Worm (Caenorhabditis elegans): ENCODE results near the gene acr-25.

The acr-25 gene

DNA sequence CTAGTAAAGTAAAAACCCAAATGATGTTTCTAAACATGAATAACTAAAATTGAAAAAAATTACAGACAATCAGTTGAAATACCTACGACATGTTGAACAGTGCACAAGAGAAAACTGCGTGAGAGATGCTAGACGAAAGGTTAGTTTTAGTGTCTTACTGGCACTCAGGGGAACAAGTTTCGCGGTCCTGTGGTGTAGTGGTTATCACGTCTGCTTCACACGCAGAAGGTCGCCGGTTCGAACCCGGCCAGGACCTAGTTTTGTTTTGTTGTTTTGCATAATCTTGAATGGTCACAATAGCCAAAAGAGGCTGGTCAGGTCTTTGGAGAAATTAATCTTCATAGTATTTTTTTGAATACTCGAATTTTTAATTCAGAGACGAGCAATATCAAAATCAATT, 16.9 kb downstream of the acr-25 start (continued):
- TF ChIP-seq dve-1 (tag; optimal IDR thresholded peaks at IDR 0.05; ENCODE audit: insufficient read depth) (peak; percentile 52), F10B5.3 (tag; optimal IDR thresholded peaks at IDR 0.05) (no peak), pqm-1 (tag; optimal IDR thresholded peaks at IDR 0.05) (no peak), vab-7 (GFP tag; IDR thresholded peaks at IDR 0.05) (no peak; the same call in 1 of the 2 replicates), rbr-2 (tag; optimal IDR thresholded peaks at IDR 0.05) (peak; percentile 55), attf-4 (tag; optimal IDR thresholded peaks at IDR 0.05) (no peak), R02D3.7 (tag; optimal IDR thresholded peaks at IDR 0.05) (no peak), dmd-6 (GFP tag; IDR thresholded peaks at IDR 0.05) (peak; percentile 55), ceh-28 (tag; optimal IDR thresholded peaks at IDR 0.05) (no peak), tra-1 (GFP tag; IDR thresholded peaks at IDR 0.05) (peak; percentile 69; the same call in 1 of the 2 replicates), saeg-2 (GFP tag; IDR thresholded peaks at IDR 0.05) (no peak), ztf-11 (tag; optimal IDR thresholded peaks at IDR 0.05) (no peak), hif-1 (tag; optimal IDR thresholded peaks at IDR 0.05) (peak in 1 of 2 experiments; percentile 12)

DNA sequence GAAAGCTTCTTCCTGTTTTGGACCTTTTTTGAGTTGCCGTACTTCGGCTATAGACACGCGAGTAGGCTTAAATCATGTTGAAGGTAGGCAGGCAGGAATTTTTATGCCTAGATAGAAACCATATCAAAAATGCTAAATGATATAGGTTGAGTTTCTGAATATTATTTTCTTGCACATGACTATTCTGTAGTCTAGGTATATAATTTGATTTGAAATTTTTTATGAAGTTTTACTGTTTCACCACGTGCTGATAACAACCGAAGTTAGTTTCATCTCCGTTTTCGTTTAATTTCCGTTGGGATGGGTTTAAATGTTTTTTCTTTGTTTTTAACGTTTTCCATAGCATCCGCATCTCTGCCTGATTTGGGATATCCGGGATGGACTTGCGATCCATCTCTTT, 22.9 kb downstream of the acr-25 start, which contains the start of gene Y73B6BL.37:
Gene Y73B6BL.37, plus strand, starts transcription at position 301 of the 400 bp plus-strand sequence.
- no peak for TF ChIP-seq lin-29 (GFP tag; IDR thresholded peaks at IDR 0.05)
- TF ChIP-seq mdt-29 (GFP tag; IDR thresholded peaks at IDR 0.05): no peak
- TF ChIP-seq hlh-11 (tag; optimal IDR thresholded peaks at IDR 0.05): no peak
- no peak for TF ChIP-seq mxl-2 (GFP tag; conservative IDR thresholded peaks at IDR 0.05)
- TF ChIP-seq php-3 (GFP tag; IDR thresholded peaks at IDR 0.05): no peak
- no peak for TF ChIP-seq egl-43 (GFP tag; IDR thresholded peaks at IDR 0.05)
- TF ChIP-seq Y48G9A.11 (GFP tag; IDR thresholded peaks at IDR 0.05): no peak

DNA sequence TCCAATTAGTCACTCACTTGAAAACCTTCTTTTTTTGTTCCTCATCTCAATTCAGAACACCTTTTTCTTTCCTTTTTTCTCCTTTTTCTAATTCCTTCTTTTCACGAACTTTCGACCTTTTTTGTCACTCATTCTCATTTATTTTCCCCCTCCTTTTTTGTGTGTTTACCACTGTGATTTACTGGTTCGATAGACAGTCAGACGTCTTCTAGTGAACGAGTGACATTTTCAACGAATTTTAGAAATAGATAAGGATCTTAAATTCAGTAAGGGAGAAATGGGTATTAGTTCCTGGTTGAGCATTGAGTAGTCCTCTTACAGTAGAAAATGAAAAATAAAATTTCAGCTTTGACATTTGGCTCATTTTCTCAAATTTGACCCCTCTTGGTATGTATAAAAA, 27.8 kb downstream of the acr-25 start:
- TF ChIP-seq nhr-6 (tag; optimal IDR thresholded peaks at IDR 0.05) (no peak), R02D3.7 (tag; optimal IDR thresholded peaks at IDR 0.05) (no peak), aha-1 (tag) (no peak), D1046.2 (GFP tag; IDR thresholded peaks at IDR 0.05) (no peak)

DNA sequence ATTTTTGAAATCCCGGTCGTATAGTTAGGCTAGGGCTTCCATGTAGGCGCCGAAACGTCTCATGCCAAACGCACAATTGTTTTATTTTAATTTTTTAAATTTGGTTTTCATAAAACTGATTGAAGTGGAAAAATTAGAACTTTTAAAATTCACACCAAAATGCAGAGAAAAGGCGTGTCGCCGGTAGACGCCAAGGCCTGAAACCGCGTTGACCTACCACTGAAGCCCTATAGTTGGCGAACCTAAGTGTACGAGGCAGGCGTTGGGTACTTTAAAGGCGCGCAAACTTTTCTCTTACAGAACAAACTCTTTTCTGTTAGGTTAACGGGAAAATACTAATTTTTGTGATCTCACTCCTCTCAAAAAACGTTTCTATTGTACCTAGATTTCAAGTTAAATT, 29.2 kb downstream of the acr-25 start, which contains the start of gene Y73B6BL.44:
Gene Y73B6BL.44, plus strand, starts transcription at position 301 of the 400 bp plus-strand sequence.
- no peak for TF ChIP-seq daf-16 (GFP tag; optimal IDR thresholded peaks at IDR 0.05)
- TF ChIP-seq daf-16 (tag; optimal IDR thresholded peaks at IDR 0.05): no peak
- no peak for TF ChIP-seq mxl-3 (GFP tag; optimal IDR thresholded peaks at IDR 0.05)
- TF ChIP-seq ceh-20 (GFP tag; IDR thresholded peaks at IDR 0.05): no peak
- no peak for TF ChIP-seq cey-2 (tag; optimal IDR thresholded peaks at IDR 0.05; ENCODE audit: borderline replicate concordance, insufficient read depth)
- no peak for TF ChIP-seq tag-97 (GFP tag; IDR thresholded peaks at IDR 0.05)
- no peak for TF ChIP-seq dmd-9 (GFP tag; IDR thresholded peaks at IDR 0.05)
- TF ChIP-seq saeg-2 (GFP tag; IDR thresholded peaks at IDR 0.05): no peak
- no peak for TF ChIP-seq nhr-48 (tag; optimal IDR thresholded peaks at IDR 0.05)
- no peak for TF ChIP-seq ceh-44 (GFP tag; IDR thresholded peaks at IDR 0.05)
- no peak for TF ChIP-seq hlh-11 (tag; optimal IDR thresholded peaks at IDR 0.05)
- TF ChIP-seq tra-1 (GFP tag; IDR thresholded peaks at IDR 0.05): no peak

DNA sequence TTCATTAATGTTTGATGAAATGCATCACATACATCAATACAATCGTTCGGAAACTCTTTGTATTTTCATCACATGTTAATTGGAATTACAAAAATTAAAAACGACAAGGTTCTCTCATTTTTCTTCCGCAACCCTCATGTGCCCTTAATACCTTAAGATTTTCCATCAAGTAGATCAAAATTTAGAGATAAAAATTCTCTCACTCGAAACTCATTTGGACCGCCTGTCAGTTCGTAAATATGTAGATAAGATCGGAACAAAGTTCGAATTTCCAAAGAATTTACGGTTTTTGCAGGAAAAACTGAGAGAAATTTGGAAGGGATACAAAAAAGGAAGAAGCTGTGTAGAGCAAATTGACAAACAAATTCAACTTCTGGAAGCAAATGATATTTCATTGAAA, 32.0 kb downstream of the acr-25 start:
- TF ChIP-seq ceh-44 (GFP tag; IDR thresholded peaks at IDR 0.05): no peak
- TF ChIP-seq mxl-2 (GFP tag; conservative IDR thresholded peaks at IDR 0.05): no peak
- TF ChIP-seq ceh-20 (GFP tag; IDR thresholded peaks at IDR 0.05): no peak
- TF ChIP-seq tra-1 (GFP tag; IDR thresholded peaks at IDR 0.05): no peak
- TF ChIP-seq dve-1 (tag; optimal IDR thresholded peaks at IDR 0.05; ENCODE audit: insufficient read depth): no peak

DNA sequence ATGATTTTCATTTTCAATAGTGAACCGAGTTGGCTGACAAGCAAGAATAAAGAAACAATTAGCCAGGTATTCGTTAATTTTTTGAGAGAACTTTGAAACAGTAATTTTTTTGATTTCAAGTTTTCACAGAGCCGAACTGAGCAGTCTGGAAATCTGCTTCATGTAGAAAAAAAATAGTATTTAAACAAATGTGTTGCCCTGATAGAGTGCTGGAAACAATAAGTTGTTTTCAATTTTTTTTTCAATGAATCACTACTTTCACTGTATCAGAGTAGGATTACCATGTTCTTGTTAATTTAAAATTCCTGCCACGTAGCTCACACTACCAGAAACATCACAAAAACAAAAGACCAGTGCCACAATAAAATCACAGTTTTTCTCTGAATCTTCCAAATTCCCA, 36.3 kb downstream of the acr-25 start:
- TF ChIP-seq mdl-1 (tag; optimal IDR thresholded peaks at IDR 0.05) (no peak), unc-62 (GFP tag; optimal IDR thresholded peaks at IDR 0.05 in 1 of 2) (peak in 1 of 2 experiments; percentile 96), unc-62 (tag; optimal IDR thresholded peaks at IDR 0.05) (no peak), ZK546.5 (tag; optimal IDR thresholded peaks at IDR 0.05) (no peak)
